Worm (Caenorhabditis elegans) whole organism, mixed stage, embryonic: ENCODE data around the gene oac-40.

ENCODE experiments used
- M03D4.4 ChIP-seq: sonication (generic microtip); optimal IDR thresholded peaks from 2 replicates; lab custom pipeline; 2017; ENCODE audit warnings: mild to moderate bottlenecking, missing genetic modification characterization, missing compliant biosample characterization
- bed-3 ChIP-seq: fragments of 200-800 bp; sonication (Bioruptor generic); optimal IDR thresholded peaks from 3 replicates; lab custom pipeline; 2018; ENCODE audit warnings: mild to moderate bottlenecking, missing genetic modification characterization, moderate library complexity, missing compliant biosample characterization
- blmp-1 ChIP-seq: fragments of 150-350 bp; optimal IDR thresholded peaks from 2 replicates; lab custom pipeline; 2014; ENCODE audit warnings: missing biosample characterization, missing genetic modification characterization
- ceh-39 ChIP-seq: fragments of 150-350 bp; optimal IDR thresholded peaks from 2 replicates; lab custom pipeline; 2014; ENCODE audit warnings: missing biosample characterization, missing genetic modification characterization
- ces-1 ChIP-seq: fragments of 150-350 bp; optimal IDR thresholded peaks from 2 replicates; lab custom pipeline; 2014; ENCODE audit warnings: missing biosample characterization, missing genetic modification reagents, missing genetic modification characterization
- cnd-1 ChIP-seq: fragments of 200-800 bp; sonication (Bioruptor generic); optimal IDR thresholded peaks from 2 replicates; lab custom pipeline; 2018; ENCODE audit warnings: mild to moderate bottlenecking, missing genetic modification characterization, missing compliant biosample characterization
- drap-1 ChIP-seq: fragments of 200-800 bp; sonication (Bioruptor generic); optimal IDR thresholded peaks from 3 replicates; lab custom pipeline; 2018; ENCODE audit warnings: mild to moderate bottlenecking, missing genetic modification characterization, missing compliant biosample characterization
- ham-2 ChIP-seq: fragments of 200-800 bp; sonication (Bioruptor generic); optimal IDR thresholded peaks from 2 replicates; lab custom pipeline; 2018; ENCODE audit warnings: mild to moderate bottlenecking, missing genetic modification characterization, missing compliant biosample characterization
- hlh-1 ChIP-seq: fragments of 150-350 bp; optimal IDR thresholded peaks from 2 replicates; lab custom pipeline; 2014; ENCODE audit warnings: missing biosample characterization, missing genetic modification reagents, missing genetic modification characterization
- lin-13 ChIP-seq: fragments of 150-350 bp; optimal IDR thresholded peaks from 2 replicates; lab custom pipeline; 2014; ENCODE audit warnings: missing biosample characterization, missing genetic modification characterization
- lin-32 ChIP-seq: fragments of 200-800 bp; sonication (Bioruptor generic); optimal IDR thresholded peaks from 2 replicates; lab custom pipeline; 2018; ENCODE audit warnings: mild to moderate bottlenecking, missing genetic modification characterization, missing compliant biosample characterization
- lsy-2 ChIP-seq: fragments of 150-350 bp; optimal IDR thresholded peaks from 2 replicates; lab custom pipeline; 2014; ENCODE audit warnings: missing biosample characterization, missing genetic modification characterization
- mep-1 ChIP-seq: fragments of 150-350 bp; optimal IDR thresholded peaks from 2 replicates; lab custom pipeline; 2017; ENCODE audit warnings: missing biosample characterization, missing genetic modification reagents, missing genetic modification characterization, inconsistent platforms
- mls-2 ChIP-seq: sonication (generic microtip); optimal IDR thresholded peaks from 2 replicates; lab custom pipeline; 2016; ENCODE audit warnings: mild to moderate bottlenecking, missing genetic modification characterization, moderate library complexity, missing compliant biosample characterization
- nhr-12 ChIP-seq: fragments of 150-350 bp; optimal IDR thresholded peaks from 2 replicates; lab custom pipeline; 2014; ENCODE audit warnings: missing biosample characterization, missing genetic modification characterization
- nhr-2 ChIP-seq: fragments of 150-350 bp; optimal IDR thresholded peaks from 2 replicates; lab custom pipeline; 2014; ENCODE audit warnings: missing biosample characterization, missing genetic modification characterization
- nhr-237 ChIP-seq: fragments of 150-350 bp; optimal IDR thresholded peaks from 2 replicates; lab custom pipeline; 2014; ENCODE audit warnings: missing biosample characterization, missing genetic modification characterization
- nhr-28 ChIP-seq: fragments of 150-350 bp; optimal IDR thresholded peaks from 2 replicates; lab custom pipeline; 2014; ENCODE audit warnings: missing biosample characterization, missing genetic modification characterization
- pha-4 ChIP-seq: fragments of 150-350 bp; optimal IDR thresholded peaks from 2 replicates; lab custom pipeline; 2018; ENCODE audit warnings: missing biosample characterization, missing genetic modification reagents, missing genetic modification characterization
- sem-2 ChIP-seq: fragments of 200-800 bp; sonication (Bioruptor generic); optimal IDR thresholded peaks from 2 replicates; lab custom pipeline; 2018; ENCODE audit warnings: mild to moderate bottlenecking, missing genetic modification characterization, missing compliant biosample characterization
- snpc-4 ChIP-seq: fragments of 150-350 bp; optimal IDR thresholded peaks from 2 replicates; lab custom pipeline; 2014; ENCODE audit warnings: missing biosample characterization, missing genetic modification characterization
- sptf-1 ChIP-seq: sonication (generic microtip); optimal IDR thresholded peaks from 2 replicates; lab custom pipeline; 2017; ENCODE audit warnings: mild to moderate bottlenecking, missing genetic modification characterization, moderate library complexity, missing compliant biosample characterization
- unc-120 ChIP-seq: sonication (generic microtip); optimal IDR thresholded peaks from 2 replicates; lab custom pipeline; 2017; ENCODE audit warnings: missing genetic modification characterization, missing compliant biosample characterization; ENCODE audit not compliant: poor library complexity, severe bottlenecking
- unc-39 ChIP-seq: fragments of 150-350 bp; optimal IDR thresholded peaks from 2 replicates; lab custom pipeline; 2014; ENCODE audit warnings: missing biosample characterization, missing genetic modification characterization
- unc-62 ChIP-seq: fragments of 150-350 bp; optimal IDR thresholded peaks from 2 replicates; lab custom pipeline; 2014; ENCODE audit warnings: missing biosample characterization, missing genetic modification reagents, missing genetic modification characterization
- zip-8 ChIP-seq: fragments of 150-350 bp; optimal IDR thresholded peaks from 2 replicates; lab custom pipeline; 2014; ENCODE audit warnings: missing biosample characterization, missing genetic modification characterization
- ztf-11 ChIP-seq: fragments of 150-350 bp; optimal IDR thresholded peaks from 2 replicates; lab custom pipeline; 2014; ENCODE audit warnings: missing biosample characterization, missing genetic modification characterization

The oac-40 gene

DNA sequence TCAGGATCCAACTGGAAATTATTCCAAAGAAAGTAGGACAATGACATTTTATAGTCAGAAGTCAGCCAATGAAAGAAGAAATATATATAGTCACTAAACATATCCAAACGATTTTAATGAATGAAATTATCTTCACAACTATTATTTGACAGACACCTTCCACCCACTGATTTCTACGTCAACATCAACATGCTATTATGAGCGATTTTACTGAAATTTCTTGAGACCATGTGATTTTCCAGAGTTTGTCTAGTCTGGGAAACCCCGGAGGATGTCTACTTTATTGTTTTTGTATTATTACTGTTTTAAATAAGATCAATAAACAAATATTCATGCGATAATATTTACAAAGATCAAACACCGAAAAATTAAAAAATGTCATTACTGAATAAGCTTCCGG, 1.0 kb upstream of the oac-40 start, which contains the start of gene srt-18:
Gene srt-18 (minus strand): TSS at position 101 of the 400 bp plus-strand sequence.
- TF ChIP-seq unc-120 (tag; lab: Kevin White, UChicago) (no peak), mep-1 (tag; lab: Kevin White, UChicago) (no peak), nhr-2 (tag; lab: Kevin White, UChicago) (no peak), lsy-2 (tag; lab: Kevin White, UChicago) (no peak), hlh-1 (tag; lab: Kevin White, UChicago) (no peak), blmp-1 (no peak), unc-62 (GFP tag; lab: Kevin White, UChicago) (no peak), nhr-237 (tag; lab: Kevin White, UChicago) (no peak), lin-32 (GFP tag; lab: Kevin White, UChicago) (no peak)

DNA sequence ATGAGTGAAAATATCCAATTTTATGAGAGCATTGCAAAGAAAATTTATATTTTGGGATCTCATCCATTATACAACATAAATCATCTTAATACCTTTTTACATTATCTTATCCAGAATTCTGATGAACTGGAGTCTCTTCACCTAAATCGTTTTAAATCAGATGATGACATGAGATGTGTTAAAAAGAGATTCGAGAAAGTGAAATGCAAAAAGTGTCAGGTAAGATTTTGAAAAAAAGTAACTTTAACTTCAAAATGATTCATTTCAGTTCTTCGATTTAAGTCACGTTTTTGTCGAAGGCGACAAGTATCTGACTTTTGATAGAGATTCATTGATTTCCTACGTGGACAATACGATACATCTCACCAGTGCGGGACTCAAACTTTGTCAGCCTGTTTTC, 2.3 kb downstream of the oac-40 start:
- TF ChIP-seq ztf-11 (tag; lab: Kevin White, UChicago), result no peak
- no peak for TF ChIP-seq drap-1 (GFP tag; lab: Kevin White, UChicago)
- no peak for TF ChIP-seq unc-39 (tag; lab: Kevin White, UChicago)
- TF ChIP-seq nhr-12 (tag; lab: Kevin White, UChicago), result no peak
- no peak for TF ChIP-seq nhr-28 (tag; lab: Kevin White, UChicago)
- no peak for TF ChIP-seq bed-3 (GFP tag; lab: Kevin White, UChicago)
- TF ChIP-seq snpc-4, result no peak
- no peak for TF ChIP-seq lsy-2 (tag; lab: Kevin White, UChicago)
- TF ChIP-seq lin-13 (tag; lab: Kevin White, UChicago), result no peak
- no peak for TF ChIP-seq mep-1 (tag; lab: Kevin White, UChicago)
- TF ChIP-seq unc-120 (tag; lab: Kevin White, UChicago), result no peak
- no peak for TF ChIP-seq ham-2 (GFP tag; lab: Kevin White, UChicago)
- TF ChIP-seq ceh-39 (tag; lab: Kevin White, UChicago), result no peak
- no peak for TF ChIP-seq sem-2 (GFP tag; lab: Kevin White, UChicago)
- no peak for TF ChIP-seq lin-32 (GFP tag; lab: Kevin White, UChicago)

ce11 chrV:9022078-9022477, 5.5 kb downstream of the oac-40 start, which contains the start of gene oac-41:
TSS of gene oac-41 (minus strand) at chrV:9022178.
- TF ChIP-seq snpc-4 (no peak), lin-13 (tag; lab: Kevin White, UChicago) (no peak), hlh-1 (tag; lab: Kevin White, UChicago) (no peak)

DNA sequence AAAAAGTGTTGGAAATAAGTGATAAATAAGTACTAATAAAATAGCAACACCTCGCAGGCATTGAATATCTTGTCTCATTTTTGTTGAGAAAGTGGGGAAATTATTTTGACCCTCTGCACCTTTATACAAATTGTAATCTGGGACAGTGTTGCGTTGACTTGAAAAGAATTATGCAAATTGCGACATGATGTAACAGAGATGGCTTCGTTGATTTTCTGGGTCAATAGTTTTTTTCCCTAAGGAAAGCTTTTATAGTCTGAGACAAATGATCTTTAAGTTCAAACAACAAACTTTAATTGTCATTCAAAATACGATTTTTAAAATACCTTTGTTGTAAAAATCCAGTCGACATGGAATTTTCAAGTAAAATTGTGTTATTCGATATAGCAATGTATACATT, 8.1 kb downstream of the oac-40 start, which contains the start of gene bus-1:
Gene bus-1 (minus strand): TSS at position 101 of the 400 bp plus-strand sequence.
- TF ChIP-seq bed-3 (GFP tag; lab: Kevin White, UChicago) (no peak), nhr-237 (tag; lab: Kevin White, UChicago) (no peak), hlh-1 (tag; lab: Kevin White, UChicago) (no peak), nhr-28 (tag; lab: Kevin White, UChicago) (no peak), M03D4.4 (tag; lab: Kevin White, UChicago) (no peak)

ce11 chrV:9030248-9030647, 13.7 kb downstream of the oac-40 start, which contains the start of gene C25E10.5:
TSS of gene C25E10.5 (plus strand) at chrV:9030548.
- no peak for TF ChIP-seq cnd-1 (tag; lab: Kevin White, UChicago)
- no peak for TF ChIP-seq unc-120 (tag; lab: Kevin White, UChicago)
- no peak for TF ChIP-seq sptf-1
- TF ChIP-seq, all 35 proteins: peak for 0

DNA sequence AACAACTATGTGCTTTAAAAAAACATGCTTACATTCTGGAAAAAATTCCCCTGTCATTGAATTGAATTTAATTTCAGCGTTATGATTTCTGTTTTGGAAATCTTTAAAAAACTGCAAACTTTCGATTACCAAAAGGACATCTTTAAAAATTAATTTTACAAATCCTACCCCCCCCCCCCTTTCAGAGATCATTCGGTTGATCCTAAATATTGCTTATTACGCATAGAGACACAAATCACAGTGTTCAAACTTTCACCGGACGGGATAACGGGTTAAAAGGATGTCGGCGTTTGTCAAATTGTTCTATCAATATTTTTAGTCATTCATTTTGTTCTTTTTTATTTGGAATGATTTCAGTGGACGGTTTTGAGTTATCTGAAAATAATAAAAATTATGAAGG, 16.7 kb downstream of the oac-40 start, which contains the start of gene C25E10.4:
Gene C25E10.4 (plus strand): TSS at position 301 of the 400 bp plus-strand sequence.
- no peak for TF ChIP-seq hlh-1 (tag; lab: Kevin White, UChicago)
- TF ChIP-seq lsy-2 (tag; lab: Kevin White, UChicago), result no peak
- no peak for TF ChIP-seq snpc-4
- no peak for TF ChIP-seq mls-2 (tag; lab: Kevin White, UChicago)
- TF ChIP-seq zip-8 (tag; lab: Kevin White, UChicago), result no peak
- no peak for TF ChIP-seq unc-120 (tag; lab: Kevin White, UChicago)
- no peak for TF ChIP-seq pha-4 (tag; lab: Kevin White, UChicago)
- TF ChIP-seq sem-2 (GFP tag; lab: Kevin White, UChicago), result no peak
- TF ChIP-seq bed-3 (GFP tag; lab: Kevin White, UChicago), result no peak
- TF ChIP-seq ces-1 (GFP tag; lab: Kevin White, UChicago), result no peak
- no peak for TF ChIP-seq lin-13 (tag; lab: Kevin White, UChicago)
